Fruit fly (Drosophila melanogaster) Kc167 (cell line): ENCODE measurements around the gene tim.

Source experiments
- Myc ChIP-seq: fragments of >200 bp; optimal IDR thresholded peaks from 2 replicates; lab custom pipeline; 2017; ENCODE audit warnings: missing external identifiers
- Sin3A ChIP-seq: fragments of >200 bp; optimal IDR thresholded peaks from 2 replicates; lab custom pipeline; 2018; ENCODE audit warnings: missing external identifiers
- h ChIP-seq: fragments of >200 bp; optimal IDR thresholded peaks from 3 replicates; lab custom pipeline; 2018; ENCODE audit warnings: missing external identifiers
- insv ChIP-seq: fragments of >200 bp; optimal IDR thresholded peaks from 3 replicates; lab custom pipeline; 2018; ENCODE audit warnings: missing external identifiers
- psq ChIP-seq: fragments of >200 bp; optimal IDR thresholded peaks from 2 replicates; lab custom pipeline; 2017; ENCODE audit warnings: missing external identifiers
- ttk ChIP-seq: sonication (Bioruptor generic); optimal IDR thresholded peaks from 2 replicates; lab custom pipeline; 2017; ENCODE audit warnings: missing external identifiers

DNA sequence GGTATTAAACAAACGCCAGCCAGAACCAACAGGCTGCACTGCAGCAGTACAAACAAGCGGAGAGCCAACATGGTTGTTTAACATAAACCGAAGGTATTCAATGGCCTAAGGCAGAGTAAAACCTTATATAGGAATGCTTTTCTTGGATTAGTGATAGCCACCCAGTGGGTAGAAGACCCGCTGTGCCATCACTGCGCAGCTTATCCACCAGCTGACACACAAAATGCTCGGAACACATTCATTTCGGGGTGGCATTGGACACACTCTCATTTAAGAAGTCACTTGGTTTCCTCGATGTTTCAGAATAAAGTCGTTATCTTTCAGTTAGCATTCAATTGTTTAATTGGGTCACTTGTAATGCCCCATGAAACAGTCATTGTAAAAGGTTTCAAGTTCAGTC is 2.1 kb upstream of the tim start, which contains the start of gene CG31954:
- TF ChIP-seq psq (no peak), insv (lab: Kevin White, UChicago) (no peak), h (lab: Kevin White, UChicago) (no peak), ttk (lab: Kevin White, UChicago) (no peak), Myc (lab: Kevin White, UChicago) (no peak), Sin3A (lab: Kevin White, UChicago) (no peak)
